Fruit fly (Drosophila melanogaster) whole organism, pupa: ENCODE results near the gene TfIIEalpha.

Source experiments
- CG10348 ChIP-seq: fragments of 200-800 bp; sonication (Bioruptor generic); IDR thresholded peaks from 2 replicates; pipeline ENCODE4 v1.3.6; 2022; ENCODE audit warnings: missing biosample characterization, missing genetic modification characterization
- CG14655 ChIP-seq: fragments of 200-800 bp; sonication (Bioruptor generic); optimal IDR thresholded peaks from 3 replicates; lab custom pipeline; 2017; ENCODE audit warnings: mild to moderate bottlenecking, missing biosample characterization, missing genetic modification reagents, missing genetic modification characterization
- CG4496 ChIP-seq: fragments of 200-800 bp; sonication (Bioruptor generic); IDR thresholded peaks from 3 replicates; pipeline ENCODE4 v1.3.6; 2022; ENCODE audit warnings: missing biosample characterization, missing genetic modification characterization
- CG8301 ChIP-seq: fragments of 200-800 bp; sonication (Bioruptor generic); optimal IDR thresholded peaks from 2 replicates; lab custom pipeline; 2018; ENCODE audit warnings: missing biosample characterization, mild to moderate bottlenecking, missing genetic modification characterization
- Ets98B ChIP-seq: fragments of 200-800 bp; sonication (Bioruptor generic); IDR thresholded peaks from 2 replicates; pipeline ENCODE4 v1.3.6; 2022; ENCODE audit warnings: missing biosample characterization, missing genetic modification characterization
- fd96Ca ChIP-seq: fragments of 200-800 bp; sonication (Bioruptor generic); IDR thresholded peaks from 3 replicates; pipeline ENCODE4 v1.3.6; 2022; ENCODE audit warnings: missing biosample characterization, missing genetic modification characterization

DNA sequence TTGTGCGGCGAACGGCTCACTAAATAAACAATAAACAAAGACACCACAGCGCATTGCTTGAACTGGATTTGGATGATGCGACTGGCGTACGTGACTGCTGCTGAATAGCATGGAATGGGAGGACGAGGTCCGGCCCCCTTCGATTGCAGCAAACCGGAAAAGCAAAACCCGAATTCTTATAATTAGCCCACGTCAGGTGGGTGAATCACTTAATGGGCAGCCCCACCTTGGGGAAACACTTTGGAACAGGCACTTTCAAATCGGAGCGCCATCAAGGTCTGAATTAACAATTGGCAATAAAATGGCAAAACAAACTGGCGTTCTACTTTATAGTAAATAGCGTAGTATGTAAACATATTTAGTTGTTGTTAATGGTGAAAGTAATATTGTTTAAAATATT, 14.0 kb downstream of the TfIIEalpha start:
- no peak for TF ChIP-seq CG10348 (GFP tag; lab: Robert Waterston, UW)
- no peak for TF ChIP-seq CG14655 (GFP tag; lab: Kevin White, UChicago)
- no peak for TF ChIP-seq Ets98B (GFP tag; lab: Robert Waterston, UW)
- TF ChIP-seq CG4496 (GFP tag; lab: Robert Waterston, UW), result no peak
- no peak for TF ChIP-seq fd96Ca (GFP tag; lab: Robert Waterston, UW)
- no peak for TF ChIP-seq CG8301 (tag; lab: Kevin White, UChicago)
